Worm (Caenorhabditis elegans) whole organism, early embryonic: ENCODE measurements around the gene C01G12.3.

ENCODE experiments used
- B0310.2 ChIP-seq: sonication (generic microtip); optimal IDR thresholded peaks from 2 replicates; lab custom pipeline; 2016; ENCODE audit warnings: mild to moderate bottlenecking, missing genetic modification characterization, missing compliant biosample characterization
- F13C5.2 ChIP-seq: sonication (generic microtip); optimal IDR thresholded peaks from 2 replicates; lab custom pipeline; 2017; ENCODE audit warnings: mild to moderate bottlenecking, missing genetic modification characterization, inconsistent platforms, missing compliant biosample characterization
- aly-1 ChIP-seq: sonication (generic microtip); optimal IDR thresholded peaks from 2 replicates; lab custom pipeline; 2016; ENCODE audit warnings: missing genetic modification characterization, missing compliant biosample characterization
- ama-1 ChIP-seq: fragments of 150-350 bp; optimal IDR thresholded peaks from 2 replicates; lab custom pipeline; 2014
- ceh-13 ChIP-seq: fragments of 200-800 bp; sonication (Bioruptor generic); optimal IDR thresholded peaks from 2 replicates; lab custom pipeline; 2018; ENCODE audit warnings: mild to moderate bottlenecking, missing genetic modification characterization, missing compliant biosample characterization
- ceh-36 ChIP-seq: sonication (generic microtip); optimal IDR thresholded peaks from 2 replicates; lab custom pipeline; 2016; ENCODE audit warnings: missing genetic modification characterization, inconsistent platforms, missing compliant biosample characterization
- ets-7 ChIP-seq: sonication (generic microtip); optimal IDR thresholded peaks from 2 replicates; lab custom pipeline; 2016; ENCODE audit warnings: missing genotype, missing genetic modification characterization, missing compliant biosample characterization
- flt-1 ChIP-seq: fragments of 200-800 bp; sonication (Bioruptor generic); IDR thresholded peaks from 2 replicates; pipeline ENCODE4 v1.3.6; 2022; ENCODE audit warnings: missing genetic modification characterization, missing compliant biosample characterization
- hmbx-1 ChIP-seq: sonication (generic microtip); optimal IDR thresholded peaks from 2 replicates; lab custom pipeline; 2016; ENCODE audit warnings: mild to moderate bottlenecking, missing genetic modification characterization, missing compliant biosample characterization
- hmg-4 ChIP-seq: fragments of 200-800 bp; sonication (Bioruptor generic); optimal IDR thresholded peaks from 2 replicates; lab custom pipeline; 2018; ENCODE audit warnings: mild to moderate bottlenecking, missing genetic modification characterization, missing compliant biosample characterization
- hnd-1 ChIP-seq: sonication (generic microtip); optimal IDR thresholded peaks from 2 replicates; lab custom pipeline; 2016; ENCODE audit warnings: missing genetic modification characterization, missing compliant biosample characterization
- pes-1 ChIP-seq: fragments of 200-800 bp; sonication (Bioruptor generic); IDR thresholded peaks from 2 replicates; pipeline ENCODE4 v1.3.6; 2022; ENCODE audit warnings: missing genetic modification reagents, missing genetic modification characterization, missing compliant biosample characterization
- scrt-1 ChIP-seq: fragments of 200-800 bp; sonication (Bioruptor generic); IDR thresholded peaks from 2 replicates; pipeline ENCODE4 v1.3.6; 2022; ENCODE audit warnings: missing genetic modification characterization, missing compliant biosample characterization
- sea-1 ChIP-seq: fragments of 200-800 bp; sonication (Bioruptor generic); conservative IDR thresholded peaks from 2 replicates; pipeline ENCODE4 v1.3.6; 2022; ENCODE audit warnings: missing genetic modification characterization, missing compliant biosample characterization
- tbx-11 ChIP-seq: fragments of 200-800 bp; sonication (Bioruptor generic); IDR thresholded peaks from 2 replicates; pipeline ENCODE4 v1.3.6; 2022; ENCODE audit warnings: missing genetic modification characterization, missing compliant biosample characterization
- tbx-37 ChIP-seq: fragments of 200-800 bp; sonication (Bioruptor generic); conservative IDR thresholded peaks from 2 replicates; pipeline ENCODE4 v1.3.6; 2022; ENCODE audit warnings: missing genetic modification reagents, missing genetic modification characterization, missing compliant biosample characterization
- tra-4 ChIP-seq: sonication (generic microtip); optimal IDR thresholded peaks from 2 replicates; lab custom pipeline; 2017; ENCODE audit warnings: missing genetic modification characterization, missing compliant biosample characterization

Gene C01G12.3

DNA sequence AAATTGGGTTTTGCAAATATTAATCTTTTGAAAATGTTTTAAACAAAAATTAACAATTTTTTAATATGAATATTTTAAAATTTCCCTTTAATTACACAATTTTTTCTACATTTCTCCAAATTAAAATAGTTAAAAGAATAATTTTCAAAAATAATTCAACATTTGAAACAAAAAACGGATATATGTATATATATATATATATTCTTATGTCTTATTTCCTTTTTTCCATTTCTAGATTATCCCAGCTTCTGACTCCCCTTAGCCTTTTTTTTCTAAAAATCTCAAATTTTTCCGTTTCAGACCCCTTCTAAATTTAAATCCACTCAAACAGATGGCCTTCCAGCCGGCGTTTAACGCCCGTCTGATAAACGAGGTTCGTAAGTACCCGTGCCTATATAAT is 8.8 kb downstream of the C01G12.3 start, which contains the start of gene madf-5:
Gene madf-5, plus strand, starts transcription at position 301 of the 400 bp plus-strand sequence.
- no peak for TF ChIP-seq sea-1 (GFP tag; lab: Robert Waterston, UW)
- no peak for TF ChIP-seq hmbx-1 (tag; lab: Kevin White, UChicago)
- TF ChIP-seq tra-4 (tag; lab: Kevin White, UChicago): no peak
- no peak for TF ChIP-seq hnd-1 (tag; lab: Kevin White, UChicago)
- TF ChIP-seq ceh-36 (tag; lab: Kevin White, UChicago): no peak
- no peak for TF ChIP-seq B0310.2 (tag; lab: Kevin White, UChicago)
- TF ChIP-seq tbx-37 (GFP tag; lab: Robert Waterston, UW): no peak
- TF ChIP-seq aly-1 (tag; lab: Kevin White, UChicago): no peak
- no peak for TF ChIP-seq hmg-4
- no peak for TF ChIP-seq flt-1 (GFP tag; lab: Robert Waterston, UW)
- TF ChIP-seq F13C5.2: no peak
- no peak for TF ChIP-seq ceh-13
- TF ChIP-seq scrt-1 (GFP tag; lab: Robert Waterston, UW): no peak

DNA sequence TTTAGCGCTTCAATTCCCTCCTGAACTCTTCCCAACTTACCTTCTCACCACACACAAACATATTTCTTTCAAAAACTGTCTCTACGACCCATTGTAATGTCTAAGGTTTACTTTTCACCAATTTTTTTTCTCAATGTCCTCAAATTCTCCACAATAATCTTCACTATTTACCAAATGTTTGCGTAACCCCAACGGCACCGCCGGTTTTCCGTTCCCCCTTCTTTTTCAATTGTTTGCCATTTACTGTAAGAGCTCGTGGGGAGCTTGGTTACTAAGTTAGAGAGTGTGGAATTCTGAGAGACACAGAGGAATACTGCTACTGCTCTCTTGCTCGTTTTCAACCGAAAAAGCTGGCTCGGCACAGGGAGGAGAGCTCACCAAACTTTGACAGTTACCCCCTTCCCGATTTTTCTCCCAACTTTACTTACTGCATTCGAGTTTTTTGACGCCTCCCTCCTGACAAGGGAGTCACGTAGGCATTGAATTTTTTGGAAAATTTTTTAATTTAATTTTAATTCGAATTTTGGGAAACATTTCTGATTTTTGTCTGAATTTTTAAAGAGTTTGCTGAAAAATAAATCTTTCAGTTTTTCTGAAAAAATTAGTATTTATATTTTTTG is 11.5 kb downstream of the C01G12.3 start:
- TF ChIP-seq scrt-1 (GFP tag; lab: Robert Waterston, UW) (no peak), aly-1 (tag; lab: Kevin White, UChicago) (no peak), B0310.2 (tag; lab: Kevin White, UChicago) (no peak), ceh-36 (tag; lab: Kevin White, UChicago) (no peak), sea-1 (GFP tag; lab: Robert Waterston, UW) (no peak), pes-1 (GFP tag; lab: Robert Waterston, UW) (no peak), hnd-1 (tag; lab: Kevin White, UChicago) (no peak), hmbx-1 (tag; lab: Kevin White, UChicago) (no peak)

- TF ChIP-seq hmg-4: peak; percentile 26
- TF ChIP-seq scrt-1 (GFP tag; lab: Robert Waterston, UW): no peak
- TF ChIP-seq hmbx-1 (tag; lab: Kevin White, UChicago): no peak
These were observed 12.8 kb downstream of the C01G12.3 start for ce11 chrII:14569322-14569721.

ce11 chrII:14567811-14568210 is 14.3 kb downstream of the C01G12.3 start:
- TF ChIP-seq pes-1 (GFP tag; lab: Robert Waterston, UW) (no peak), hnd-1 (tag; lab: Kevin White, UChicago) (no peak), ceh-13 (no peak), F13C5.2 (no peak), hmbx-1 (tag; lab: Kevin White, UChicago) (no peak), ama-1 (no peak)

DNA sequence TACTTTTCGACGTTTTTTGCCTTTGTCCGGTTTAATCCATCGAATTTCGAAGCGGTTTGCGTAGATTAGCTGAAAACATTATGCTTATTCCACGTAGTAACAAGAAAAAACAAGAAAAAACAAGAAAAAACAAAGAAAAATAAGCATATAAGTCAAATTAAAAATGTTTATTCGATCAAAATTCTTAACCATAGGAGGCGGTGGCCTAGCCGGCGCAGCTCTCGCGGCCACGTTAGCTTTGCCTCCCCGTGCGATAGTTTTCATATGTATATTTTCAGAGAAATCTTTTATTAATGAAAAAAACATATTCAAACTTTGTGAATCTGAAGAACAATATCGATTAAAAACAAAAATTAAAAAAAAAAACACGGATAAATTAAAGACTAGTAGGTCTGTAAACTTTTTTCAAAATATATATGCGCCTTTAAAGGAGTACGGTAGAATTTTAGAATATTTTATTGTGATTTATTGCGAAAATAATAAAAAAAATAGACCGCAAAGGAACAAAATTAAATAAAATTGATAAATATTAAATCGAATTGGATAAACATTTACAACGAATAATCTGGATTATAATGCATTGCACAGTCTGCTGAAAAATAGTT is 18.2 kb downstream of the C01G12.3 start:
- peak; percentile 46 for TF ChIP-seq tbx-37 (GFP tag; lab: Robert Waterston, UW)

ce11 chrII:14561549-14562115 is 20.5 kb downstream of the C01G12.3 start, which contains the start of gene mog-4:
TSS of gene mog-4 (minus strand) at chrII:14561599.
- TF ChIP-seq scrt-1 (GFP tag; lab: Robert Waterston, UW) (peak; percentile 69), tbx-37 (GFP tag; lab: Robert Waterston, UW) (peak; percentile 91), sea-1 (GFP tag; lab: Robert Waterston, UW) (peak; percentile 41; the same call in 1 of the 2 replicates), tbx-11 (GFP tag; lab: Robert Waterston, UW) (peak; percentile 68), F13C5.2 (peak; percentile 71), pes-1 (GFP tag; lab: Robert Waterston, UW) (peak; percentile 73)

DNA sequence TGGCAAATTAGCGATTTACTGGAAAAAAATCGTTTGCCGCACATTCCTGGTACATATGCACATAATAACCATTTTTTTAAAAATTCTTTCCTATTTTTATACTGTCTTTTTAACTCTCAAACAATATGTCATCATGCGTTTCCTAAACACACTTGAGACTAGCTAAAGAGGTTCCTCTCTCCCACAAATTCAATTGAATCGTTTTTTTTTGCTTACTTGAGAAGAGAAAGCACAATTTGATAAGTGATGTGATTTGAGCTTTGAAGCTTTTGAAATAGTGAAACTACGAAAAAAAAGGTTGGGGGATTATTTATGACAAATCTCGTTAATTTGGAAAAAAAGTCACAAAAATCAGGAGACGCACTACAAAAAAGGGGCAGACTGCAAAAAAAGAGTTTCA is 27.1 kb downstream of the C01G12.3 start:
- no peak for TF ChIP-seq sea-1 (GFP tag; lab: Robert Waterston, UW)
- no peak for TF ChIP-seq aly-1 (tag; lab: Kevin White, UChicago)
- TF ChIP-seq ceh-13: no peak
- TF ChIP-seq hnd-1 (tag; lab: Kevin White, UChicago): no peak
- TF ChIP-seq hmg-4: no peak
- no peak for TF ChIP-seq flt-1 (GFP tag; lab: Robert Waterston, UW)
- no peak for TF ChIP-seq tra-4 (tag; lab: Kevin White, UChicago)
- no peak for TF ChIP-seq pes-1 (GFP tag; lab: Robert Waterston, UW)

DNA sequence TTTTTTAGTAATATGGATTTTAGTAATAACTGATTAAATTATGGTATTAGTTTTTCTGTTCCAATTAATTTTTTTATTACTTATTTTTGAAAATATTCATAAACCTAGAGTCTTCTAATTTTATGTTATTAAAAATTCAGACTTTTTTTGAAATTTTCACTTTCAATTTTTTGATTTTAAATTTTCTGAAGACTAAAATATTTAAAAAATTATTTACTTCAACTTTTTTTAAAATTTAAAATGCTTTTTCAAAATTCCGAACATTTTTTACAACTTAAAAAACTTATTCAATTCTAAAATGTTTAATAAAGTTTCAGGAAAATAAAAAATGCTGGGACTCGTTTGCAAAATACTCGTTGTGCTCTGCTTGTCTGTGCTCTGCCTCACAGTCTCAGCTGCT is 31.5 kb downstream of the C01G12.3 start, which contains the start of gene nlp-41:
Gene nlp-41, plus strand, starts transcription at position 301 of the 400 bp plus-strand sequence.
- TF ChIP-seq scrt-1 (GFP tag; lab: Robert Waterston, UW) (no peak), hnd-1 (tag; lab: Kevin White, UChicago) (no peak), flt-1 (GFP tag; lab: Robert Waterston, UW) (no peak), tbx-11 (GFP tag; lab: Robert Waterston, UW) (no peak), pes-1 (GFP tag; lab: Robert Waterston, UW) (no peak), ceh-36 (tag; lab: Kevin White, UChicago) (no peak), tbx-37 (GFP tag; lab: Robert Waterston, UW) (no peak), F13C5.2 (no peak), ceh-13 (no peak), tra-4 (tag; lab: Kevin White, UChicago) (no peak), hmbx-1 (tag; lab: Kevin White, UChicago) (no peak), hmg-4 (no peak), ets-7 (tag; lab: Kevin White, UChicago) (no peak), aly-1 (tag; lab: Kevin White, UChicago) (no peak), ama-1 (no peak), sea-1 (GFP tag; lab: Robert Waterston, UW) (no peak), B0310.2 (tag; lab: Kevin White, UChicago) (no peak)
